Worm (Caenorhabditis elegans): ENCODE results near the gene math-34.
"Not testable (repeated sequence)": the region's sequence is repeated elsewhere in the genome, so short reads cannot be mapped to it uniquely, and the experiment has no call there.

math-34 gene

ce11 chrII:991300-991699 is 37.5 kb upstream of the math-34 start, which contains the start of gene fbxc-42:
Gene fbxc-42 (plus strand): TSS chrII:991600.
- TF ChIP-seq F16B12.6 (tag; optimal IDR thresholded peaks at IDR 0.05): no peak
- TF ChIP-seq lin-15B (tag; optimal IDR thresholded peaks at IDR 0.05): no peak
- TF ChIP-seq ces-1 (GFP tag; optimal IDR thresholded peaks at IDR 0.05): no peak
- no peak for TF ChIP-seq isw-1 (GFP tag; IDR thresholded peaks at IDR 0.05)
- no peak for TF ChIP-seq zag-1 (tag; optimal IDR thresholded peaks at IDR 0.05)
- TF ChIP-seq lin-39 (tag; optimal IDR thresholded peaks at IDR 0.05): no peak
- no peak for TF ChIP-seq C04F5.9 (tag; optimal IDR thresholded peaks at IDR 0.05)
- no peak for TF ChIP-seq jun-1 (tag; optimal IDR thresholded peaks at IDR 0.05)
- no peak for TF ChIP-seq lin-13 (GFP tag; optimal IDR thresholded peaks at IDR 0.05)
- TF ChIP-seq unc-130 (tag; optimal IDR thresholded peaks at IDR 0.05): no peak
- no peak for TF ChIP-seq vab-15 (tag; optimal IDR thresholded peaks at IDR 0.05)
- no peak for TF ChIP-seq tbx-2 (tag; optimal IDR thresholded peaks at IDR 0.05)
- no peak for TF ChIP-seq lsy-2 (tag; optimal IDR thresholded peaks at IDR 0.05)

DNA sequence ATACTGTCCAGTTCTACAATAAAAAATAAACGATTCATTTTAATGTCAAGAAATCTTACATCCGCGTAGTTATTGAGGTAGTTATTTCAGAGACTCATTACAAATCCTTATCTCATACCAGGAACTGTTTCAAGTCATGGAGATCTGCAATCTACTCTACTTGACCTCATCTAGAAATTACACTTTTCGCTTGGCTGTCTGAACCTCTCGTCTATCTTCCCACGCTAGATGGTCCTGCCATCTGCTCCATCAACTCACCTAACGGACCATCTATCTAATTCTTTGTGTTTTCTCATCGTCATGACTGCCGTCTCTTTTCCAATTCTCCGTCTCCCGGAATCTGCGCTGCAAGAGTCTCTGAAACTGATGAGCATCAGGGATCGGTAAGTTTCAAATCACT is 34.5 kb upstream of the math-34 start, which contains the start of gene F45D11.7:
F45D11.7 (plus strand) TSS at position 301 of the 400 bp plus-strand sequence.
- not testable (repeated sequence) for TF ChIP-seq lir-3 (tag; optimal IDR thresholded peaks at IDR 0.05; ENCODE audit: poor library complexity); nhr-12 (tag; optimal IDR thresholded peaks at IDR 0.05); jun-1 (tag; optimal IDR thresholded peaks at IDR 0.05)

DNA sequence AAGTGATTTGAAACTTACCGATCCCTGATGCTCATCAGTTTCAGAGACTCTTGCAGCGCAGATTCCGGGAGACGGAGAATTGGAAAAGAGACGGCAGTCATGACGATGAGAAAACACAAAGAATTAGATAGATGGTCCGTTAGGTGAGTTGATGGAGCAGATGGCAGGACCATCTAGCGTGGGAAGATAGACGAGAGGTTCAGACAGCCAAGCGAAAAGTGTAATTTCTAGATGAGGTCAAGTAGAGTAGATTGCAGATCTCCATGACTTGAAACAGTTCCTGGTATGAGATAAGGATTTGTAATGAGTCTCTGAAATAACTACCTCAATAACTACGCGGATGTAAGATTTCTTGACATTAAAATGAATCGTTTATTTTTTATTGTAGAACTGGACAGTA is 32.7 kb upstream of the math-34 start, which contains the start of gene F45D11.11:
F45D11.11 (minus strand) TSS at position 101 of the 400 bp plus-strand sequence.
- not testable (repeated sequence) for TF ChIP-seq elt-3, mdl-1, fkh-8 (tag; optimal IDR thresholded peaks at IDR 0.05)

DNA sequence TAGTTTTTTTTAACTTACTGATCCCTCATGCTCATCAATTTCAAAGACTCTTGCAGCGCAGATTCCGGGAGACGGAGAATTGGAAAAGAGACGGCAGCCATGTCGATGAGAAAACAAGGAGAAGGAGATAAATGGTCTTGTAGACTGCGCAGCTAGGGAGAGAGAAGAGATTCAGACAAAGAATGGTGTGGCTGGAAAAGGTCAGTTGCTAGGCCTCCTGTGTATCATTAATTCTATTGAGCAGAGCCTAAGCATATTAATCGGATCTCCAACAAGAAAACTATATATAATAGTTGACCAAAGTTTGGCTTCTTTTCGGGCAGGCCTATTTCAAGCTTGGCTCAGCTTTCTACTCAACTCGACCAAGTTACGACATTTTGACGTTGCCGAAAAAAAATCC is 29.3 kb upstream of the math-34 start, which contains the start of gene fbxb-29:
fbxb-29 (minus strand) TSS at position 101 of the 400 bp plus-strand sequence.
- TF ChIP-seq unc-62 (GFP tag; optimal IDR thresholded peaks at IDR 0.05) (no peak), nhr-77 (tag; optimal IDR thresholded peaks at IDR 0.05) (no peak), zag-1 (tag; optimal IDR thresholded peaks at IDR 0.05) (no peak), egl-27 (tag; optimal IDR thresholded peaks at IDR 0.05) (no peak), ces-1 (GFP tag; optimal IDR thresholded peaks at IDR 0.05) (no peak), Y116A8C.19 (tag; optimal IDR thresholded peaks at IDR 0.05; ENCODE audit: borderline replicate concordance) (no peak), snu-23 (GFP tag; optimal IDR thresholded peaks at IDR 0.05) (no peak), fkh-4 (tag; optimal IDR thresholded peaks at IDR 0.05; ENCODE audit: borderline replicate concordance) (no peak), nhr-11 (tag; optimal IDR thresholded peaks at IDR 0.05) (no peak), ama-1 (optimal IDR thresholded peaks at IDR 0.05) (no peak)

DNA sequence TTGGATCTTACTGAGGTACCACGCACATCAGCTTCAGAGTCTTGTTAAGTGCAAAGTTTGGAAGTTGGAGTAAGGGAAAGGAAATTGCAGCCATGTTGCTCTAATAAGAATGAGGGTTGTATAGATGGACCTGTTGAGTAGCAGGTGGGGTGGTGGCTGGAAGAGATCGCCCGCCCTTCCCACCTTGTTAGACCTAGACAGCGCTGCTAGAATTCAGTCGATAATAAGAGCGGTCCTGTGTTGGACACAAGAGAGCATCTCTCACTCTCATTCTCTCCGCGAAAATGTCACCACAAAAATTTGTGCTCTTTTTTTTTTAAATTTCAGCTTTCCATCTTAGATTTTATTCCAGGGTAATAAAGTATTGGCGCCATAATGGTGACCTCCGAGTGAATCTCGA is 27.4 kb upstream of the math-34 start, which contains the start of the genes fbxb-30 and F45D11.5:
fbxb-30 (minus strand) TSS at position 101 of the 400 bp plus-strand sequence.
F45D11.5 (plus strand) TSS at position 352 of the 400 bp plus-strand sequence.
- TF ChIP-seq nhr-90 (tag; optimal IDR thresholded peaks at IDR 0.05; ENCODE audit: poor library complexity) (no peak), unc-62 (GFP tag; optimal IDR thresholded peaks at IDR 0.05) (no peak), lin-14 (GFP tag; optimal IDR thresholded peaks at IDR 0.05) (no peak), jun-1 (tag; optimal IDR thresholded peaks at IDR 0.05) (no peak), ceh-88 (GFP tag; IDR thresholded peaks at IDR 0.05) (no peak), ces-1 (GFP tag; optimal IDR thresholded peaks at IDR 0.05) (no peak), aha-1 (tag; optimal IDR thresholded peaks at IDR 0.05) (no peak), nhr-71 (tag; optimal IDR thresholded peaks at IDR 0.05) (no peak), tbx-2 (tag; optimal IDR thresholded peaks at IDR 0.05) (no peak), vab-15 (tag; optimal IDR thresholded peaks at IDR 0.05) (no peak), snpc-4 (tag; optimal IDR thresholded peaks at IDR 0.05) (no peak), ceh-63 (GFP tag; optimal IDR thresholded peaks at IDR 0.05) (no peak), fos-1 (tag; optimal IDR thresholded peaks at IDR 0.05) (no peak), swsn-7 (tag; optimal IDR thresholded peaks at IDR 0.05) (no peak), dsc-1 (tag; optimal IDR thresholded peaks at IDR 0.05) (no peak), nhr-20 (tag; optimal IDR thresholded peaks at IDR 0.05) (no peak), Y116A8C.19 (tag; optimal IDR thresholded peaks at IDR 0.05; ENCODE audit: borderline replicate concordance) (no peak)

Data from whole organism, L1 larva.